Worm (Caenorhabditis elegans) whole organism, L2 larva: ENCODE data around the gene clec-184.

Source experiments
- C34F6.9 ChIP-seq: fragments of 150-350 bp; optimal IDR thresholded peaks from 2 replicates; lab custom pipeline; 2014; ENCODE audit warnings: missing biosample characterization, missing genetic modification characterization
- F13H6.1 ChIP-seq: sonication (generic microtip); optimal IDR thresholded peaks from 2 replicates; lab custom pipeline; 2016; ENCODE audit warnings: missing genetic modification characterization, missing compliant biosample characterization
- Y55F3AM.14 ChIP-seq: fragments of 200-800 bp; sonication (Bioruptor generic); optimal IDR thresholded peaks from 2 replicates; lab custom pipeline; 2018; ENCODE audit warnings: mild to moderate bottlenecking, missing genetic modification characterization, missing compliant biosample characterization
- ZK546.5 ChIP-seq: sonication (generic microtip); optimal IDR thresholded peaks from 2 replicates; lab custom pipeline; 2017; ENCODE audit warnings: missing biosample characterization, missing genetic modification characterization
- alr-1 ChIP-seq: fragments of 150-350 bp; optimal IDR thresholded peaks from 2 replicates; lab custom pipeline; 2014; ENCODE audit warnings: missing biosample characterization, missing genetic modification characterization
- ama-1 ChIP-seq: fragments of 150-350 bp; optimal IDR thresholded peaks from 2 replicates; lab custom pipeline; 2018; ENCODE audit warnings: inconsistent platforms
- blmp-1 ChIP-seq: sonication (generic microtip); optimal IDR thresholded peaks from 2 replicates; lab custom pipeline; 2017; ENCODE audit warnings: missing genetic modification characterization, mild to moderate bottlenecking, missing compliant biosample characterization, antibody characterized with exemption, moderate library complexity; ENCODE audit not compliant: insufficient read depth
- ceh-16 ChIP-seq: fragments of 150-350 bp; optimal IDR thresholded peaks from 2 replicates; lab custom pipeline; 2014; ENCODE audit warnings: missing biosample characterization, missing genetic modification characterization
- ceh-82 ChIP-seq: fragments of 150-350 bp; optimal IDR thresholded peaks from 2 replicates; lab custom pipeline; 2014; ENCODE audit warnings: missing biosample characterization, missing genetic modification characterization
- crh-2 ChIP-seq: sonication (generic microtip); optimal IDR thresholded peaks from 2 replicates; lab custom pipeline; 2017; ENCODE audit warnings: missing biosample characterization, missing genetic modification characterization
- egl-27 ChIP-seq: sonication (generic microtip); optimal IDR thresholded peaks from 3 replicates; lab custom pipeline; 2017; ENCODE audit warnings: missing biosample characterization, missing genetic modification reagents, missing genetic modification characterization
- elt-1 ChIP-seq: fragments of 150-350 bp; optimal IDR thresholded peaks from 2 replicates; lab custom pipeline; 2014; ENCODE audit warnings: missing biosample characterization, missing genetic modification characterization
- elt-3 ChIP-seq: sonication (generic microtip); optimal IDR thresholded peaks from 2 replicates; lab custom pipeline; 2017; ENCODE audit warnings: missing biosample characterization, missing genetic modification characterization
- fos-1 ChIP-seq: fragments of 150-350 bp; optimal IDR thresholded peaks from 2 replicates; lab custom pipeline; 2014; ENCODE audit warnings: missing biosample characterization, missing genetic modification characterization
- gmeb-1 ChIP-seq: fragments of 150-350 bp; optimal IDR thresholded peaks from 2 replicates; lab custom pipeline; 2014; ENCODE audit warnings: missing biosample characterization, missing genetic modification characterization
- lin-13 ChIP-seq: fragments of 150-350 bp; optimal IDR thresholded peaks from 2 replicates; lab custom pipeline; 2014; ENCODE audit warnings: missing biosample characterization, missing genetic modification reagents, missing genetic modification characterization
- lin-39 ChIP-seq: fragments of 150-350 bp; optimal IDR thresholded peaks from 2 replicates; lab custom pipeline; 2014; ENCODE audit warnings: missing biosample characterization, missing genetic modification reagents, missing genetic modification characterization
- lsy-2 ChIP-seq, 2 experiments: fragments of 150-350 bp in 1 of 2; sonication (generic microtip) in 1 of 2; optimal IDR thresholded peaks; 2 replicates each; lab custom pipeline; 2014 to 2017; ENCODE audit warnings: missing biosample characterization in 2 of 2, missing genetic modification characterization in 2 of 2
- mbf-1 ChIP-seq: sonication (generic microtip); optimal IDR thresholded peaks from 2 replicates; lab custom pipeline; 2017; ENCODE audit warnings: missing biosample characterization, missing genetic modification characterization
- mdl-1 ChIP-seq, 2 experiments: fragments of 150-350 bp in 1 of 2; sonication (generic microtip) in 1 of 2; optimal IDR thresholded peaks; 2 replicates each; lab custom pipeline; 2017; ENCODE audit warnings: missing biosample characterization in 2 of 2, missing genetic modification characterization in 2 of 2
- nhr-10 ChIP-seq: sonication (generic microtip); optimal IDR thresholded peaks from 2 replicates; lab custom pipeline; 2017; ENCODE audit warnings: missing biosample characterization, missing genetic modification characterization
- nhr-11 ChIP-seq: fragments of 150-350 bp; optimal IDR thresholded peaks from 2 replicates; lab custom pipeline; 2014; ENCODE audit warnings: missing biosample characterization, missing genetic modification characterization
- nhr-12 ChIP-seq: fragments of 150-350 bp; optimal IDR thresholded peaks from 2 replicates; lab custom pipeline; 2014; ENCODE audit warnings: missing biosample characterization, missing genetic modification characterization
- nhr-129 ChIP-seq: fragments of 150-350 bp; optimal IDR thresholded peaks from 2 replicates; lab custom pipeline; 2014; ENCODE audit warnings: missing biosample characterization, missing genetic modification characterization
- nhr-21 ChIP-seq: fragments of 150-350 bp; optimal IDR thresholded peaks from 2 replicates; lab custom pipeline; 2014; ENCODE audit warnings: missing biosample characterization, missing genetic modification characterization
- nhr-23 ChIP-seq: fragments of 150-350 bp; optimal IDR thresholded peaks from 2 replicates; lab custom pipeline; 2014; ENCODE audit warnings: missing biosample characterization, missing genetic modification reagents, missing genetic modification characterization
- nhr-25 ChIP-seq: fragments of 150-350 bp; sonication (generic microtip); optimal IDR thresholded peaks from 3 replicates; lab custom pipeline; 2014; ENCODE audit warnings: missing biosample characterization, missing genetic modification characterization
- nhr-6 ChIP-seq: fragments of 150-350 bp; optimal IDR thresholded peaks from 2 replicates; lab custom pipeline; 2014; ENCODE audit warnings: missing biosample characterization, missing genetic modification characterization
- sem-4 ChIP-seq: fragments of 150-350 bp; optimal IDR thresholded peaks from 2 replicates; lab custom pipeline; 2014; ENCODE audit warnings: missing biosample characterization, missing genetic modification reagents, missing genetic modification characterization
- skn-1 ChIP-seq: sonication (generic microtip); optimal IDR thresholded peaks from 2 replicates; lab custom pipeline; 2017; ENCODE audit warnings: missing biosample characterization, missing genetic modification characterization
- sma-3 ChIP-seq: sonication (generic microtip); optimal IDR thresholded peaks from 2 replicates; lab custom pipeline; 2016; ENCODE audit warnings: missing genetic modification reagents, missing genetic modification characterization, missing compliant biosample characterization
- snpc-4 ChIP-seq: fragments of 150-350 bp; optimal IDR thresholded peaks from 2 replicates; lab custom pipeline; 2014; ENCODE audit warnings: missing biosample characterization, missing genetic modification characterization
- unc-62 ChIP-seq: fragments of 150-350 bp; optimal IDR thresholded peaks from 2 replicates; lab custom pipeline; 2014; ENCODE audit warnings: missing biosample characterization, missing genetic modification reagents, missing genetic modification characterization
- zag-1 ChIP-seq: fragments of 150-350 bp; optimal IDR thresholded peaks from 2 replicates; lab custom pipeline; 2014; ENCODE audit warnings: missing biosample characterization, missing genetic modification characterization
- ztf-11 ChIP-seq: sonication (generic microtip); optimal IDR thresholded peaks from 2 replicates; lab custom pipeline; 2017; ENCODE audit warnings: missing biosample characterization, missing genetic modification characterization
- ztf-4 ChIP-seq: fragments of 150-350 bp; optimal IDR thresholded peaks from 2 replicates; lab custom pipeline; 2014; ENCODE audit warnings: missing biosample characterization, missing genetic modification characterization

The clec-184 gene

ce11 chrIV:12438359-12438758 is 5.9 kb downstream of the clec-184 start, which contains the start of gene clec-185:
Gene clec-185, plus strand, starts transcription at chrIV:12438659.
- TF ChIP-seq gmeb-1 (tag; lab: Kevin White, UChicago) = no peak
- TF ChIP-seq elt-1 (tag; lab: Kevin White, UChicago) = no peak
- no peak for TF ChIP-seq mdl-1 (tag; optimal IDR thresholded peaks at IDR 0.05; lab: Kevin White, UChicago)
- TF ChIP-seq lin-13 = no peak
- TF ChIP-seq blmp-1 (tag; lab: Kevin White, UChicago) = no peak
- no peak for TF ChIP-seq mbf-1 (tag; lab: Kevin White, UChicago)

ce11 chrIV:12441715-12442114 is 9.3 kb downstream of the clec-184 start, which contains the start of gene C25G4.17:
Gene C25G4.17, plus strand, starts transcription at chrIV:12442015.
- no peak for TF ChIP-seq elt-1 (tag; lab: Kevin White, UChicago)
- no peak for TF ChIP-seq ztf-4 (tag; lab: Kevin White, UChicago)
- no peak for TF ChIP-seq sma-3
- TF ChIP-seq lin-39 (tag; lab: Kevin White, UChicago) = no peak
- TF ChIP-seq nhr-21 (tag; lab: Kevin White, UChicago) = no peak
- no peak for TF ChIP-seq alr-1 (tag; lab: Kevin White, UChicago)
- no peak for TF ChIP-seq ama-1 (lab: Kevin White, UChicago)
- TF ChIP-seq nhr-25 = no peak
- TF ChIP-seq unc-62 (GFP tag; lab: Kevin White, UChicago) = no peak
- TF ChIP-seq, all 48 proteins: peak for 0

ce11 chrIV:12443936-12444335 is 11.5 kb downstream of the clec-184 start, which contains the start of gene C25G4.2:
Gene C25G4.2, minus strand, starts transcription at chrIV:12444035.
- TF ChIP-seq nhr-129 (tag; lab: Kevin White, UChicago) = no peak
- no peak for TF ChIP-seq F13H6.1 (tag; lab: Kevin White, UChicago)
- TF ChIP-seq nhr-10 (tag; lab: Kevin White, UChicago) = no peak
- TF ChIP-seq nhr-12 (tag; lab: Kevin White, UChicago) = no peak
- no peak for TF ChIP-seq nhr-6 (tag; lab: Kevin White, UChicago)
- no peak for TF ChIP-seq ztf-11 (tag; lab: Kevin White, UChicago)
- TF ChIP-seq elt-3 (tag; lab: Kevin White, UChicago) = no peak
- no peak for TF ChIP-seq Y55F3AM.14 (GFP tag; lab: Kevin White, UChicago)
- no peak for TF ChIP-seq ZK546.5
- TF ChIP-seq zag-1 (tag; lab: Kevin White, UChicago) = no peak
- TF ChIP-seq lin-39 (tag; lab: Kevin White, UChicago) = no peak
- no peak for TF ChIP-seq crh-2 (tag; lab: Kevin White, UChicago)
- no peak for TF ChIP-seq mbf-1 (tag; lab: Kevin White, UChicago)
- TF ChIP-seq ceh-82 (tag; lab: Kevin White, UChicago) = no peak
- TF ChIP-seq unc-62 (GFP tag; lab: Kevin White, UChicago) = no peak
- TF ChIP-seq, all 48 proteins: peak for 0

- TF ChIP-seq gmeb-1 (tag; lab: Kevin White, UChicago) (no peak), sem-4 (tag; lab: Kevin White, UChicago) (no peak), skn-1 (no peak), nhr-23 (no peak), mbf-1 (tag; lab: Kevin White, UChicago) (no peak), ceh-16 (tag; lab: Kevin White, UChicago) (no peak), fos-1 (tag; lab: Kevin White, UChicago) (no peak), lin-39 (tag; lab: Kevin White, UChicago) (no peak), egl-27 (tag; lab: Kevin White, UChicago) (no peak), nhr-25 (no peak), lin-13 (no peak), nhr-129 (tag; lab: Kevin White, UChicago) (no peak), Y55F3AM.14 (GFP tag; lab: Kevin White, UChicago) (no peak), mdl-1 (tag; optimal IDR thresholded peaks at IDR 0.05; lab: Kevin White, UChicago) (no peak), C34F6.9 (tag; lab: Kevin White, UChicago) (no peak)
These were observed 13.1 kb downstream of the clec-184 start, which contains the start of gene C25G4.3 for ce11 chrIV:12445463-12445934. Gene C25G4.3, minus strand, starts transcription at chrIV:12445884.

ce11 chrIV:12451225-12451831 is 18.9 kb downstream of the clec-184 start, which contains the start of gene dpy-26:
Gene dpy-26, minus strand, starts transcription at chrIV:12451335.
- TF ChIP-seq nhr-11 (tag; lab: Kevin White, UChicago) (no peak), lsy-2 (tag; optimal IDR thresholded peaks at IDR 0.05; lab: Kevin White, UChicago) (peak in 1 of 2 experiments; percentile 1), gmeb-1 (tag; lab: Kevin White, UChicago) (peak; percentile 39), crh-2 (tag; lab: Kevin White, UChicago) (peak; percentile 25), nhr-129 (tag; lab: Kevin White, UChicago) (peak; percentile 86), snpc-4 (tag; lab: Kevin White, UChicago) (no peak)
